Fruit fly (Drosophila melanogaster): ENCODE results near the gene Abl.
A peak's percentile ranks its signal among the peaks of the same experiment; 100 is the strongest.

The Abl gene

DNA sequence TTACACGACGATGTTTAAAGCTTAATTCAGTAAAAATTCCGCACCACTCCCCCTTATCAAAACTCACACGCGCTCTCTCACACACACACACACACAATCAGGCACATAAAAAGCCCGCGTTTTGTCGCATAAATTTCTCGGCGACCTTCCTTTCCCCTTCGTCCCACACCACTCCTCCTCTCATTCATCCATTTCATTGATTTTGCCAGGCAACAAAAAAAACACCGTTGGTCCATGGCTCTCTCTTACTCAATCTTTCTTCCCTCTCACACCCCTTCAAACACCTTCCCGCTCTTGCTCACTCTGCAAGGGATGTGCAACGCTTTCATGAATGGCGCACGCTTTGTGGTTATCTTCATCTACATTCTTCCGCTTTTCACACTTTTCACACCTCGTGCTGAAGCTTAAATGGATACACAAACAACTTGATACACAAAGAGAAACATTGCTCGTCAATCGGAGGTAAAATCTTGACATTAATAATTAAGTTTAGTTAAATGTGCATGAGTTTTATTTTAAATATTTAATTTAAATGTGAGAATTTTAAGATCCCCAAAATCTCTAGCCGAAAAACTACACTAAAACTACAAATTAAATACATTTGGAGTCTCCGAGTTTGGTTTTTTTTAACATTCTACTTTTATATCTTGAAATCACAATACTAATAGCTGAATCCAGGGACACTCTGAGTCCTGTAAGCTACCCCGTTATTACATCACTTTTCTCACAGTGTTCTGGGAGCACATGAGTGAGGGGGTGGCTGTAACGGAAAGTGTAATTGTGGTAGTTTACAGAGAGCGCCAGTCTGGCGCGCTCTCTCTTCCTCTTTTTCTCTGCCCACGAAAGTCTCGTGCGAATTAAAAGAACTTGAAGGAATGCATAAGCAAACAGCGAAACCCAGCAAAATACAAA is 12.5 kb upstream of the Abl start:
- TF ChIP-seq Crg-1 (GFP tag; optimal IDR thresholded peaks at IDR 0.05), result peak; percentile 73
- TF ChIP-seq bab1 (GFP tag; optimal IDR thresholded peaks at IDR 0.05), result peak; percentile 69
- peak; percentile 91 for TF ChIP-seq ovo (GFP tag; optimal IDR thresholded peaks at IDR 0.05)
- TF ChIP-seq CG33017 (tag; optimal IDR thresholded peaks at IDR 0.05), result peak; percentile 90
- TF ChIP-seq cnc (optimal IDR thresholded peaks at IDR 0.05), result no peak
- peak; percentile 70 for TF ChIP-seq kay (GFP tag; ENCODE audit: borderline replicate concordance)
- TF ChIP-seq CG14711 (tag; optimal IDR thresholded peaks at IDR 0.05), result peak; percentile 87
- TF ChIP-seq CG5204 (GFP tag; optimal IDR thresholded peaks at IDR 0.05), result peak; percentile 88
- TF ChIP-seq pad (GFP tag; optimal IDR thresholded peaks at IDR 0.05), result peak; percentile 94
- TF ChIP-seq Hr96 (GFP tag; optimal IDR thresholded peaks at IDR 0.05), result peak; percentile 80
- TF ChIP-seq CG11617 (GFP tag; optimal IDR thresholded peaks at IDR 0.05), result peak; percentile 95
- TF ChIP-seq CG7101 (tag; optimal IDR thresholded peaks at IDR 0.05), result peak; percentile 92
- peak; percentile 97 for TF ChIP-seq CG7045 (GFP tag; optimal IDR thresholded peaks at IDR 0.05)
- peak; percentile 89 for TF ChIP-seq Clk (GFP tag; optimal IDR thresholded peaks at IDR 0.05)
- TF ChIP-seq CG12768 (GFP tag; optimal IDR thresholded peaks at IDR 0.05), result peak; percentile 95
- TF ChIP-seq cic (GFP tag; optimal IDR thresholded peaks at IDR 0.05), result peak; percentile 79
- peak; percentile 89 for TF ChIP-seq toe (GFP tag; optimal IDR thresholded peaks at IDR 0.05)
- TF ChIP-seq CG1620 (GFP tag; optimal IDR thresholded peaks at IDR 0.05), result peak; percentile 70
- peak; percentile 68 for TF ChIP-seq tj (GFP tag; optimal IDR thresholded peaks at IDR 0.05)
- TF ChIP-seq Mnt (GFP tag; optimal IDR thresholded peaks at IDR 0.05), result peak; percentile 72

DNA sequence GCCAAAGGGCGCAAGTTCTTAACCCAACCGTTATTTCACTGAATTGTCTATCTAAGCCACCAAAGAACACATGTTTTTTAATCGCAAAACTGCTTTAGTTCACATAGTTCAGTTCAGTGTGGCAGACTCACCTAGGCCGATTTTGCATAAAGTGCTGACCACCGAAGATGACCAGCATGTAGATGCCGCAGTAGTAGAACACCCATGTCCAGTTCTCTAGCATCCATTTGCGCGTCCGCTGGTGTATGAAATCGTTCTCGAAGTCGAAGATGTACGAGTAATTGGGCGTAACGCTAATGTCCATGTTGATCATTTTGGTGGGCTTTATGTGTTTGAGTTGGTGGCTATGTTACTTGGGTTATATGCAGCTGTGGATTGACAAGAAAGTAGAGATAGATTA is 11.4 kb upstream of the Abl start:
- TF ChIP-seq Crg-1 (GFP tag; optimal IDR thresholded peaks at IDR 0.05) (no peak), Mnt (GFP tag; optimal IDR thresholded peaks at IDR 0.05) (no peak), ovo (GFP tag; optimal IDR thresholded peaks at IDR 0.05) (no peak), cic (GFP tag; optimal IDR thresholded peaks at IDR 0.05) (no peak), Hr96 (GFP tag; optimal IDR thresholded peaks at IDR 0.05) (no peak), CG1620 (GFP tag; optimal IDR thresholded peaks at IDR 0.05) (no peak), CG7101 (tag; optimal IDR thresholded peaks at IDR 0.05) (no peak), CG5204 (GFP tag; optimal IDR thresholded peaks at IDR 0.05) (no peak), pad (GFP tag; optimal IDR thresholded peaks at IDR 0.05) (no peak), Clk (GFP tag; optimal IDR thresholded peaks at IDR 0.05) (no peak), CG11617 (GFP tag; optimal IDR thresholded peaks at IDR 0.05) (no peak), cnc (optimal IDR thresholded peaks at IDR 0.05) (no peak), kay (GFP tag; ENCODE audit: borderline replicate concordance) (no peak), bab1 (GFP tag; optimal IDR thresholded peaks at IDR 0.05) (no peak), CG7045 (GFP tag; optimal IDR thresholded peaks at IDR 0.05) (no peak)

DNA sequence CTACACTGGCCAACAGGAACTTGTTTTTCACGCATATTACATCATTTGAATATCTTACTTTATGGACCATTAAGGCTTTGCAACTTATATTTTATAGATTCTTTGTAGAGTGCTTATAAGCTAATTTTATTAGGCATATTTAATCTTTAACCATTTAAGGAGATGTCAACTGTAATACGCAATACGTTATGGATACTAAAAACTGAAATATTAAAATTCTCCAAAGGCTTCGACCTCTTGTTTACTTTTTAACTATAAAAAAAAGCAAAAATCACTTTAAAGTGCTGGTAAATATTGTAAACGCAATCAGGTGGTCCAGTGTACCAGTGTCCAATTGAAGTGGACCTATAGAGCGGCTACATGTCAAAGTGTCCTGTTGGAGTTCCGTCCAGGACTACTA is 9.3 kb upstream of the Abl start:
- TF ChIP-seq bab1 (GFP tag; optimal IDR thresholded peaks at IDR 0.05) (no peak), cic (GFP tag; optimal IDR thresholded peaks at IDR 0.05) (no peak), tj (GFP tag; optimal IDR thresholded peaks at IDR 0.05) (no peak), Crg-1 (GFP tag; optimal IDR thresholded peaks at IDR 0.05) (no peak), CG33017 (tag; optimal IDR thresholded peaks at IDR 0.05) (no peak), CG7045 (GFP tag; optimal IDR thresholded peaks at IDR 0.05) (no peak), CG11617 (GFP tag; optimal IDR thresholded peaks at IDR 0.05) (no peak), ovo (GFP tag; optimal IDR thresholded peaks at IDR 0.05) (no peak), CG5204 (GFP tag; optimal IDR thresholded peaks at IDR 0.05) (no peak)

- TF ChIP-seq ovo (GFP tag; optimal IDR thresholded peaks at IDR 0.05) (no peak), pad (GFP tag; optimal IDR thresholded peaks at IDR 0.05) (no peak), Hr96 (GFP tag; optimal IDR thresholded peaks at IDR 0.05) (no peak), Clk (GFP tag; optimal IDR thresholded peaks at IDR 0.05) (no peak), CG5204 (GFP tag; optimal IDR thresholded peaks at IDR 0.05) (no peak), kay (GFP tag; ENCODE audit: borderline replicate concordance) (no peak)
These were observed 6.0 kb upstream of the Abl start for dm6 chr3L:16653679-16654078.

- TF ChIP-seq CG12768 (GFP tag; optimal IDR thresholded peaks at IDR 0.05) (peak; percentile 24), kay (GFP tag; ENCODE audit: borderline replicate concordance) (peak; percentile 86), cic (GFP tag; optimal IDR thresholded peaks at IDR 0.05) (peak; percentile 53), CG7045 (GFP tag; optimal IDR thresholded peaks at IDR 0.05) (peak; percentile 16), CG33017 (tag; optimal IDR thresholded peaks at IDR 0.05) (no peak)
These were observed 4.8 kb upstream of the Abl start for dm6 chr3L:16652531-16652930.

dm6 chr3L:16651127-16651526 is 3.4 kb upstream of the Abl start:
- TF ChIP-seq CG12768 (GFP tag; optimal IDR thresholded peaks at IDR 0.05) (no peak), Mnt (GFP tag; optimal IDR thresholded peaks at IDR 0.05) (no peak)

- TF ChIP-seq CG33017 (tag; optimal IDR thresholded peaks at IDR 0.05) (no peak), Crg-1 (GFP tag; optimal IDR thresholded peaks at IDR 0.05) (no peak), bab1 (GFP tag; optimal IDR thresholded peaks at IDR 0.05) (no peak), pad (GFP tag; optimal IDR thresholded peaks at IDR 0.05) (no peak), CG1620 (GFP tag; optimal IDR thresholded peaks at IDR 0.05) (no peak), kay (GFP tag; ENCODE audit: borderline replicate concordance) (no peak), tj (GFP tag; optimal IDR thresholded peaks at IDR 0.05) (no peak), Clk (GFP tag; optimal IDR thresholded peaks at IDR 0.05) (no peak), cnc (optimal IDR thresholded peaks at IDR 0.05) (no peak), Mnt (GFP tag; optimal IDR thresholded peaks at IDR 0.05) (no peak), ovo (GFP tag; optimal IDR thresholded peaks at IDR 0.05) (no peak), cic (GFP tag; optimal IDR thresholded peaks at IDR 0.05) (no peak), CG14711 (tag; optimal IDR thresholded peaks at IDR 0.05) (no peak), CG12768 (GFP tag; optimal IDR thresholded peaks at IDR 0.05) (no peak), Hr96 (GFP tag; optimal IDR thresholded peaks at IDR 0.05) (no peak), CG5204 (GFP tag; optimal IDR thresholded peaks at IDR 0.05) (no peak), CG7045 (GFP tag; optimal IDR thresholded peaks at IDR 0.05) (no peak), toe (GFP tag; optimal IDR thresholded peaks at IDR 0.05) (no peak)
These were observed 2.4 kb upstream of the Abl start for dm6 chr3L:16650078-16650477.
